Worm (Caenorhabditis elegans) whole organism, mixed stage, embryonic: Measurements from ENCODE around the gene K10C2.7.

ENCODE experiments used
- M03D4.4 ChIP-seq: sonication (generic microtip); optimal IDR thresholded peaks from 2 replicates; lab custom pipeline; 2017; ENCODE audit warnings: mild to moderate bottlenecking, missing genetic modification characterization, missing compliant biosample characterization
- bed-3 ChIP-seq: fragments of 200-800 bp; sonication (Bioruptor generic); optimal IDR thresholded peaks from 3 replicates; lab custom pipeline; 2018; ENCODE audit warnings: mild to moderate bottlenecking, missing genetic modification characterization, moderate library complexity, missing compliant biosample characterization
- ceh-39 ChIP-seq: fragments of 150-350 bp; optimal IDR thresholded peaks from 2 replicates; lab custom pipeline; 2014; ENCODE audit warnings: missing biosample characterization, missing genetic modification characterization
- ceh-83 ChIP-seq: fragments of 200-800 bp; sonication (Bioruptor generic); optimal IDR thresholded peaks from 2 replicates; lab custom pipeline; 2018; ENCODE audit warnings: mild to moderate bottlenecking, missing genetic modification characterization, missing compliant biosample characterization
- ces-1 ChIP-seq: fragments of 150-350 bp; optimal IDR thresholded peaks from 2 replicates; lab custom pipeline; 2014; ENCODE audit warnings: missing biosample characterization, missing genetic modification reagents, missing genetic modification characterization
- cnd-1 ChIP-seq: fragments of 200-800 bp; sonication (Bioruptor generic); optimal IDR thresholded peaks from 2 replicates; lab custom pipeline; 2018; ENCODE audit warnings: mild to moderate bottlenecking, missing genetic modification characterization, missing compliant biosample characterization
- drap-1 ChIP-seq: fragments of 200-800 bp; sonication (Bioruptor generic); optimal IDR thresholded peaks from 3 replicates; lab custom pipeline; 2018; ENCODE audit warnings: mild to moderate bottlenecking, missing genetic modification characterization, missing compliant biosample characterization
- elt-1 ChIP-seq: sonication (generic microtip); optimal IDR thresholded peaks from 2 replicates; lab custom pipeline; 2017; ENCODE audit warnings: missing genetic modification characterization, mild to moderate bottlenecking, missing compliant biosample characterization, antibody characterized with exemption, moderate library complexity, borderline replicate concordance; ENCODE audit not compliant: insufficient read depth
- elt-3 ChIP-seq: fragments of 150-350 bp; optimal IDR thresholded peaks from 2 replicates; lab custom pipeline; 2014; ENCODE audit warnings: missing biosample characterization, missing genetic modification characterization
- flh-1 ChIP-seq: fragments of 200-800 bp; sonication (Bioruptor generic); optimal IDR thresholded peaks from 2 replicates; lab custom pipeline; 2018; ENCODE audit warnings: mild to moderate bottlenecking, missing genetic modification characterization, moderate library complexity, missing compliant biosample characterization
- ham-2 ChIP-seq: fragments of 200-800 bp; sonication (Bioruptor generic); optimal IDR thresholded peaks from 2 replicates; lab custom pipeline; 2018; ENCODE audit warnings: mild to moderate bottlenecking, missing genetic modification characterization, missing compliant biosample characterization
- hlh-1 ChIP-seq: fragments of 150-350 bp; optimal IDR thresholded peaks from 2 replicates; lab custom pipeline; 2014; ENCODE audit warnings: missing biosample characterization, missing genetic modification reagents, missing genetic modification characterization
- lin-13 ChIP-seq: fragments of 150-350 bp; optimal IDR thresholded peaks from 2 replicates; lab custom pipeline; 2014; ENCODE audit warnings: missing biosample characterization, missing genetic modification characterization
- lin-32 ChIP-seq: fragments of 200-800 bp; sonication (Bioruptor generic); optimal IDR thresholded peaks from 2 replicates; lab custom pipeline; 2018; ENCODE audit warnings: mild to moderate bottlenecking, missing genetic modification characterization, missing compliant biosample characterization
- lsy-2 ChIP-seq: fragments of 150-350 bp; optimal IDR thresholded peaks from 2 replicates; lab custom pipeline; 2014; ENCODE audit warnings: missing biosample characterization, missing genetic modification characterization
- mab-5 ChIP-seq: fragments of 150-350 bp; optimal IDR thresholded peaks from 2 replicates; lab custom pipeline; 2014; ENCODE audit warnings: missing biosample characterization, missing genetic modification characterization
- mep-1 ChIP-seq: fragments of 150-350 bp; optimal IDR thresholded peaks from 2 replicates; lab custom pipeline; 2017; ENCODE audit warnings: missing biosample characterization, missing genetic modification reagents, missing genetic modification characterization, inconsistent platforms
- mls-2 ChIP-seq: sonication (generic microtip); optimal IDR thresholded peaks from 2 replicates; lab custom pipeline; 2016; ENCODE audit warnings: mild to moderate bottlenecking, missing genetic modification characterization, moderate library complexity, missing compliant biosample characterization
- nhr-12 ChIP-seq: fragments of 150-350 bp; optimal IDR thresholded peaks from 2 replicates; lab custom pipeline; 2014; ENCODE audit warnings: missing biosample characterization, missing genetic modification characterization
- nhr-2 ChIP-seq: fragments of 150-350 bp; optimal IDR thresholded peaks from 2 replicates; lab custom pipeline; 2014; ENCODE audit warnings: missing biosample characterization, missing genetic modification characterization
- nhr-237 ChIP-seq: fragments of 150-350 bp; optimal IDR thresholded peaks from 2 replicates; lab custom pipeline; 2014; ENCODE audit warnings: missing biosample characterization, missing genetic modification characterization
- nhr-28 ChIP-seq: fragments of 150-350 bp; optimal IDR thresholded peaks from 2 replicates; lab custom pipeline; 2014; ENCODE audit warnings: missing biosample characterization, missing genetic modification characterization
- nhr-76 ChIP-seq: sonication (generic microtip); optimal IDR thresholded peaks from 2 replicates; lab custom pipeline; 2017; ENCODE audit warnings: missing biosample characterization, missing genetic modification characterization
- pha-4 ChIP-seq: fragments of 150-350 bp; optimal IDR thresholded peaks from 2 replicates; lab custom pipeline; 2018; ENCODE audit warnings: missing biosample characterization, missing genetic modification reagents, missing genetic modification characterization
- sem-2 ChIP-seq: fragments of 200-800 bp; sonication (Bioruptor generic); optimal IDR thresholded peaks from 2 replicates; lab custom pipeline; 2018; ENCODE audit warnings: mild to moderate bottlenecking, missing genetic modification characterization, missing compliant biosample characterization
- sptf-1 ChIP-seq: sonication (generic microtip); optimal IDR thresholded peaks from 2 replicates; lab custom pipeline; 2017; ENCODE audit warnings: mild to moderate bottlenecking, missing genetic modification characterization, moderate library complexity, missing compliant biosample characterization
- unc-120 ChIP-seq: sonication (generic microtip); optimal IDR thresholded peaks from 2 replicates; lab custom pipeline; 2017; ENCODE audit warnings: missing genetic modification characterization, missing compliant biosample characterization; ENCODE audit not compliant: poor library complexity, severe bottlenecking
- unc-39 ChIP-seq: fragments of 150-350 bp; optimal IDR thresholded peaks from 2 replicates; lab custom pipeline; 2014; ENCODE audit warnings: missing biosample characterization, missing genetic modification characterization
- unc-62 ChIP-seq: fragments of 150-350 bp; optimal IDR thresholded peaks from 2 replicates; lab custom pipeline; 2014; ENCODE audit warnings: missing biosample characterization, missing genetic modification reagents, missing genetic modification characterization
- ztf-11 ChIP-seq: fragments of 150-350 bp; optimal IDR thresholded peaks from 2 replicates; lab custom pipeline; 2014; ENCODE audit warnings: missing biosample characterization, missing genetic modification characterization

The K10C2.7 gene

DNA sequence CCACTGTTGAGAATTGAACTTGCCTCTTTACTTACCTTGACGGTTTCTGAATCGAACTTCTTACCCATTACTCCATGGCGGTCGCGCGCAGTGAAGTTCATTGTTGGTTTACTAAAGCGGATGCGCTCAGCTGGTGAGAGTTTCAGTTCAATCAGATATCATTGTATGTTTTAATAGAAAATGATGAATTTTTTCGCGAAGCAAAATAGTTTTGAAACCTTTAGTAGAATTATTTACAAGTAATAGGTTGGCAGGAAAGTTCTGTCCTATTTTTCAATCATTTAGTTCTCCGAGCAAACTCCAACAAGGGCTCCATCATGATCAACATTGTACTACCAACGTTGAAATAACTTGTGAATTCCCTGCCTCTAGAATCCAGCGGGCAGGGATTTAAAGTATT, 24.2 kb upstream of the K10C2.7 start, which contains the start of gene C15B12.3:
C15B12.3 (minus strand) TSS at position 101 of the 400 bp plus-strand sequence.
- no peak for TF ChIP-seq mls-2 (tag; lab: Kevin White, UChicago)
- no peak for TF ChIP-seq unc-39 (tag; lab: Kevin White, UChicago)
- no peak for TF ChIP-seq mep-1
- TF ChIP-seq elt-3 (tag; lab: Kevin White, UChicago), result no peak
- TF ChIP-seq, all 35 proteins: peak for 0

- TF ChIP-seq unc-62 (GFP tag; lab: Kevin White, UChicago) (no peak), unc-120 (tag; lab: Kevin White, UChicago) (no peak), mab-5 (no peak), bed-3 (no peak), ces-1 (GFP tag; lab: Kevin White, UChicago) (no peak), elt-3 (tag; lab: Kevin White, UChicago) (no peak), M03D4.4 (tag; lab: Kevin White, UChicago) (no peak), cnd-1 (tag; lab: Kevin White, UChicago) (no peak), lin-13 (no peak), ham-2 (GFP tag; lab: Kevin White, UChicago) (no peak), lin-32 (GFP tag; lab: Kevin White, UChicago) (no peak), pha-4 (tag; lab: Kevin White, UChicago) (no peak), unc-39 (tag; lab: Kevin White, UChicago) (no peak)
These were observed 19.8 kb upstream of the K10C2.7 start, which contains the start of gene C15B12.2 for ce11 chrX:6462995-6463462. C15B12.2 (plus strand) TSS chrX:6463412.

- TF ChIP-seq unc-62 (GFP tag; lab: Kevin White, UChicago) (no peak), cnd-1 (tag; lab: Kevin White, UChicago) (no peak), elt-1 (tag; lab: Kevin White, UChicago) (no peak), lsy-2 (no peak), nhr-12 (tag; lab: Kevin White, UChicago) (no peak), nhr-76 (no peak), nhr-2 (tag; lab: Kevin White, UChicago) (no peak), unc-39 (tag; lab: Kevin White, UChicago) (no peak), ham-2 (GFP tag; lab: Kevin White, UChicago) (no peak), unc-120 (tag; lab: Kevin White, UChicago) (no peak), elt-3 (tag; lab: Kevin White, UChicago) (no peak), nhr-28 (tag; lab: Kevin White, UChicago) (no peak), ceh-83 (GFP tag; lab: Kevin White, UChicago) (no peak), sptf-1 (tag; lab: Kevin White, UChicago) (no peak), flh-1 (no peak), sem-2 (GFP tag; lab: Kevin White, UChicago) (no peak)
These were observed 19.2 kb upstream of the K10C2.7 start for ce11 chrX:6462479-6462878.

DNA sequence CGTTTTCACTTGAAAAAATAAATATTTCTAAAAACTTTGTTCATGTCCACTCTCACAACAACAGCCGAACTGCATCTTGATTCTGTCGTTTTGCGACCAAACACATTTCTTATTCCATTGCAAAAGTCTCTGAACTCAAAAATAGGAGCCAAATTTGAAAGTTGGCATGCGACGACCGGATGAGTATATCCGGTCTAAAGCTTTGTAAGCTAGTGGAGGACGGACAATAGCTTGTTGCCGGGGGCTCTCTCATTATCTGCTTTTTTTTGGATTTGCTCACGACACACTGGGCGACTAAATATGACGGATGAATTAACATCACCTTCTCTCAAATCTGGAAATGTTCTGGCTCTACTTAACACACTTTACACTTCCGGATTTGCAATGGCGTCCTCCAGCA, 18.5 kb upstream of the K10C2.7 start, which contains the start of gene K04E7.1:
K04E7.1 (plus strand) TSS at position 301 of the 400 bp plus-strand sequence.
- TF ChIP-seq cnd-1 (tag; lab: Kevin White, UChicago), result no peak
- TF ChIP-seq nhr-12 (tag; lab: Kevin White, UChicago), result no peak
- no peak for TF ChIP-seq M03D4.4 (tag; lab: Kevin White, UChicago)
- no peak for TF ChIP-seq nhr-28 (tag; lab: Kevin White, UChicago)
- no peak for TF ChIP-seq unc-62 (GFP tag; lab: Kevin White, UChicago)
- no peak for TF ChIP-seq ces-1 (GFP tag; lab: Kevin White, UChicago)

- TF ChIP-seq elt-1 (tag; lab: Kevin White, UChicago), result no peak
- TF ChIP-seq hlh-1, result no peak
These were observed 16.9 kb upstream of the K10C2.7 start for ce11 chrX:6460123-6460522.

DNA sequence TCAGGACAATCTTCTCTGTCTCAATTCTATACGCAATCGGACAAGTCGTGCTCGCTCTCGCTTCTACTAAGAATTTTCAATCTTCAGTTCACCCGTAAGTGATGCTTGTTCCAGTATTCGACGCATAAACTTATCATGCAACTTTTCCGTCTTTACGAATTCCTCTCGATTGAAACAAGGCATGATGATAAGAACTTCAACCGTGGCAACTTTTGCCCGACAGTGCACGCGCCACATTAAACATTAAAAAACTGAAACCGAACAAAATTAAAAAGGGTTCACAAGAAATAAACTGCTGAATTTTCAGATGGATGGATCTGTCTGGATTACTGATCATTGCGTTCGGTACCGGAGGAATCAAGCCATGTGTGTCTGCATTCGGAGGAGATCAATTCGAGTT, 15.2 kb upstream of the K10C2.7 start:
- TF ChIP-seq nhr-237 (no peak), pha-4 (tag; lab: Kevin White, UChicago) (no peak), ceh-39 (tag; lab: Kevin White, UChicago) (no peak), nhr-76 (no peak), lsy-2 (no peak), lin-32 (GFP tag; lab: Kevin White, UChicago) (no peak), ztf-11 (tag; lab: Kevin White, UChicago) (no peak), elt-1 (tag; lab: Kevin White, UChicago) (no peak), mls-2 (tag; lab: Kevin White, UChicago) (no peak), drap-1 (GFP tag; lab: Kevin White, UChicago) (no peak), ham-2 (GFP tag; lab: Kevin White, UChicago) (no peak), hlh-1 (no peak), flh-1 (no peak)
- TF ChIP-seq, all 35 proteins: peak for 0
